Worm (Caenorhabditis elegans): ENCODE results near the gene C05A2.4.

C05A2.4 gene

DNA sequence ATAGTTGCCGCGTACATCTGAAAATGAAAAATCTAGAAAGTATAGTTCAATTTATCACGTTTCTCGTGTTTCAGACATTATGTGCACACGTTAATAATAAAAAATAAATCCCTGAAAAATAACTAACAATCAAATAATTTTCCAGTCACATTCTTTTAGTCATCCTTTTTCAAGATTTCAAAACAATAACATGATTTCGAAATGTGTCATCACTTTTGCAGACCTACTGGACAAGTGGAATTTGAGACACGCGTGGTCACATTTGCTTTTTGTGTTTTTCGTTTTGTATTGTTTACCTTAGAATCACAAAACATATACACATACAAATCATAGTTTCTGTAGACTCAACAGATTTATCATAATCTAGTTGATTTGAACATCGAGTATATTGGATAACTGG lies 14.1 kb downstream of the C05A2.4 start:
- TF ChIP-seq tab-1 (GFP tag; IDR thresholded peaks at IDR 0.05): no peak

ce11 chrV:10711004-10711403 lies 15.7 kb downstream of the C05A2.4 start:
- TF ChIP-seq cog-1 (tag; optimal IDR thresholded peaks at IDR 0.05) (no peak), T22C8.4 (GFP tag; IDR thresholded peaks at IDR 0.05) (no peak), klf-2 (GFP tag; conservative IDR thresholded peaks at IDR 0.05) (no peak)

DNA sequence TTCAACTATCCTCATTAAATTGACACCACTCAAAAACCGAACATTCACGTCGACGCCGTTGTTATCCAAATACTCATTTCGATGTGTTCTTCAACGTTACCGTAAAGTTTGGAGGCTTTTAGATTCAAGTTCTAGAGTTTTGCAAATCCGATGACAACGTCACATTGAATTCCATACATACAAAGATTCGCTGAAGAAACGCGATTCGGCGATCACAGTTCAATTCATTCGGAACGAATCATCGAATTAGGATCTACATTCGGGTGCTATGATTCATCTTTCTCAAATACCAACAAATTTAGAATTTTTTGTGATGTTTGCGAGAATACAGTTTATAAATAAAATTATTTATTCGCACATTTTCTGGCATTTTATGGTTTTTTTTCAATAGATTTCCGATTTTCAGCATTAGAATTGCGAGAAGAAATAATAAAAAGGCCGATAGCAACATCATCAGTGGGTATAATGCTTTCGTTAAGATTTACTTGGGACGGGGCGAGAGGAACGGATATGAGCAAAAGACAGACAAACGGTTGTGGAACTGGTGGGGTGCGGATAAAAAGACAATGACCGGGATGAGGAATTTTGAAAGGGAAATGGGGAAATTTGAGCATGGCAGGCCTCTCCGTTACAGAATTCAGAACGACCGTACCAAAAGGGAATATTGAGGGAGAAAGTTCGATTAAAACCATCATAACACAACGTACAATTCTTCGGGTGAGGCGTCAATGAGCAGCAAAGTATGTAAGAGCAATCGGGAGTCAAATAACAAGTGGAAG lies 16.7 kb downstream of the C05A2.4 start:
- TF ChIP-seq ztf-29 (GFP tag; IDR thresholded peaks at IDR 0.05): no peak
- TF ChIP-seq flt-1 (GFP tag; IDR thresholded peaks at IDR 0.05): no peak
- TF ChIP-seq T22C8.4 (GFP tag; IDR thresholded peaks at IDR 0.05): no peak
- no peak for TF ChIP-seq tab-1 (GFP tag; IDR thresholded peaks at IDR 0.05)
- TF ChIP-seq med-1 (GFP tag; optimal IDR thresholded peaks at IDR 0.05; ENCODE audit: insufficient read depth): no peak
- no peak for TF ChIP-seq ztf-23 (GFP tag; IDR thresholded peaks at IDR 0.05)
- no peak for TF ChIP-seq cog-1 (tag; optimal IDR thresholded peaks at IDR 0.05)
- no peak for TF ChIP-seq klf-2 (GFP tag; conservative IDR thresholded peaks at IDR 0.05)
- no peak for TF ChIP-seq ref-1 (GFP tag; conservative IDR thresholded peaks at IDR 0.05)

DNA sequence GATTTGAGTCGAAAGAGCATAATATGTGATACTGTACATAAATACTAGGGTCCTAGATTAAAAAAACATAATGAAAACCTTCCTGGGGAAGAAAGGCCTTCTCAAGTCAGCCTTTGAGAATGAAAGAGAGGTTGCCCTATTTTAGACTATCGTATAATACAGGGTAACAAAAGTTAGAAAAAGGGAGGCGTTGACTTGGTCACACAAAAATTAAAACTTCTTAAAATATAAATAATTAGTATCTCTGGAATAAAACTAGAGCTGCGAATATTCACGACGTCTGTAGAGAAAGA lies 17.3 kb downstream of the C05A2.4 start:
- no peak for TF ChIP-seq ztf-29 (GFP tag; IDR thresholded peaks at IDR 0.05)
- no peak for TF ChIP-seq ref-1 (GFP tag; conservative IDR thresholded peaks at IDR 0.05)
- no peak for TF ChIP-seq flt-1 (GFP tag; IDR thresholded peaks at IDR 0.05)
- TF ChIP-seq tab-1 (GFP tag; IDR thresholded peaks at IDR 0.05): no peak

DNA sequence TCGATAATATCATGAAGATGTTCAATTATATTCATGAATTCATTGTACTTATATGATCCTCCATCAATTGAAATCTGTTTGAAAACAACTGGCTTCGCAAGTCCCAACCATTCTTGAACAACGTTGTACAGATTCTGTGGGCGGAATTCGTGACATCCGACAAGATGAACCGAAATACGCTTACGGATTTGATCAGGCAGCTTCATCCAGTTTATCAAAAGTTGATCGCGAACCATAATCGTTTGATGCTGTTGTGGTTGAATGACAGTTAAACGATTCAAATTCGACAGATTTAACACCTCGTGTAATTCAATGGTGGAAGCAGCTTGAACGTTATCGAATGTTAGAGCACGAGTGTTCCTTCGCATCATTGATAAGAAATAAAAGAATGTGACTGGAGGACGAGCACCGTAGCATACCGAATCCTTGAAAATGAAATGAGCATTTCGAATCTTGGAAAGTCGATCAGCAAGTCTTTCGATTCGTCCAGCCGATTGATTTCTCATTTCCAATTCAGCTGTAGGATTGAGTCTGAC lies 18.5 kb downstream of the C05A2.4 start:
- TF ChIP-seq cog-1 (tag; optimal IDR thresholded peaks at IDR 0.05): no peak
- no peak for TF ChIP-seq ztf-29 (GFP tag; IDR thresholded peaks at IDR 0.05)
- TF ChIP-seq ref-1 (GFP tag; conservative IDR thresholded peaks at IDR 0.05): no peak
- TF ChIP-seq med-1 (GFP tag; optimal IDR thresholded peaks at IDR 0.05; ENCODE audit: insufficient read depth): no peak
- no peak for TF ChIP-seq tab-1 (GFP tag; IDR thresholded peaks at IDR 0.05)
- no peak for TF ChIP-seq T22C8.4 (GFP tag; IDR thresholded peaks at IDR 0.05)

DNA sequence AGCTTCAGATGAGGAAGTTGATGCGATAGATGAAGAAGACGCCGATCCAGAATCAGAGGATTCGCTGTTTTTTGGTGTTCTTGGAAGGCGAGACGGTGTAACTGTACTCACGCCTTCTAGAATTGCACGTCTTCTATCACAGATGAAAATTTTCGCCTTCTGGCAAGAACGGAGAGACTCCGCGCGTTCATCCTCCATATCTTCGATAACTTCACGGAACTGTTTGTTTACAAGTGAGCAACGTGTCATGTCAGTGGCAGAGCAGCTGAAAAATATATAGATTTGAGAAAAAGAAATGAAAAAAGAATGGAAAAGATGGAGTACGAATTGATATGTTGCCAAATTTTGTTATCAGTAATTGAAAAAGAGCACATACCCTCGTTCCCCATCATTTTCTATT lies 19.3 kb downstream of the C05A2.4 start:
- TF ChIP-seq med-1 (GFP tag; optimal IDR thresholded peaks at IDR 0.05; ENCODE audit: insufficient read depth) (no peak), ztf-23 (GFP tag; IDR thresholded peaks at IDR 0.05) (no peak), klf-2 (GFP tag; conservative IDR thresholded peaks at IDR 0.05) (no peak), cog-1 (tag; optimal IDR thresholded peaks at IDR 0.05) (no peak), ztf-29 (GFP tag; IDR thresholded peaks at IDR 0.05) (no peak), tab-1 (GFP tag; IDR thresholded peaks at IDR 0.05) (no peak), ref-1 (GFP tag; conservative IDR thresholded peaks at IDR 0.05) (no peak), T22C8.4 (GFP tag; IDR thresholded peaks at IDR 0.05) (no peak), flt-1 (GFP tag; IDR thresholded peaks at IDR 0.05) (no peak)

- no peak for TF ChIP-seq T22C8.4 (GFP tag; IDR thresholded peaks at IDR 0.05)
- peak; percentile 83; the same call in 1 of the 2 replicates for TF ChIP-seq flt-1 (GFP tag; IDR thresholded peaks at IDR 0.05)
- TF ChIP-seq tab-1 (GFP tag; IDR thresholded peaks at IDR 0.05): 0 out of 2 replicates have a peak, but pooled peaks have one; percentile 48
- TF ChIP-seq ref-1 (GFP tag; conservative IDR thresholded peaks at IDR 0.05): no peak; the same call in 1 of the 2 replicates
- TF ChIP-seq cog-1 (tag; optimal IDR thresholded peaks at IDR 0.05): peak; percentile 68
- TF ChIP-seq ztf-23 (GFP tag; IDR thresholded peaks at IDR 0.05): peak; percentile 80
- TF ChIP-seq med-1 (GFP tag; optimal IDR thresholded peaks at IDR 0.05; ENCODE audit: insufficient read depth): no peak
- TF ChIP-seq klf-2 (GFP tag; conservative IDR thresholded peaks at IDR 0.05): peak; percentile 48; the same call in 1 of the 2 replicates
- TF ChIP-seq ztf-29 (GFP tag; IDR thresholded peaks at IDR 0.05): peak; percentile 30; the same call in 1 of the 2 replicates
These were observed 20.2 kb downstream of the C05A2.4 start for ce11 chrV:10715158-10716152.

DNA sequence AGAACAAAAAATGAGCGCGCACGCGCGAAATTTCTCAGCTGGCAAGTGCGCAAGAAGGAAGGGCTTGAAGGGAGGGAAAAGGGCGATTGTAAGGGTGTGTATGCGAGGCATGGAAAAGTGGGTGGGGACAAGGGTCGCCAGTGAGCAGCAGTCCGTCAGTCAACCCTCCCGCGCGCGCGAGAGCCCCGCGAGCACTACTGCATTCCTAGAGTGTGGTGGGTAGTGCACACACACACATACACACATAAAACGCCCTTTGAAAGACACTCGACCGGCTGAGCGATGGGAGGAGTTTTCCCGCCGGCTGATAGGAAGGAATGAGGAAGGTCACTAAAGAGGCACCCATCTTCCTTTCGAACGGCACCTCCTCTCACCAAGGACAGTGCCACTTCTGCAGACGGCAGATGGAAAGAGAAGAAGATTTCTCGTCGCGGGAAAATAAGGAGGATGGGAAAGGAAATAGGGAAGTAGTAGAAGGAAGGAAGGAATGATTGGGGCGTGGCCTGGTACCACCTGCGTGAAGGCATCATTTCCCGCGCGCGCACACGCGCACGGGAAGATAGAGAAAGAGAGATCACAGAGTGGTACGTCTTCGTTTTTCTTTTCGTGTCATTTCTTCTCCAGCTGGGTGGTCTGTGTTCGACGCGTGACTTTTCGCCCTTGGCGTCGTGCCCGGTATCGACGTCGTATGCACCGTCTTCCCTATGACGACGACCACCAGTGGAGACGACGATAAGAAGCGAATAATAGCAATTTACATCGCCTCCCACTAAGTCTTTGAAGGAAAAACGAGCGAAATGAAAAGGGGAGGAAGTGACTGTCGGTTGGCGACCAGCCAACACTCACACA lies 21.8 kb downstream of the C05A2.4 start:
- TF ChIP-seq T22C8.4 (GFP tag; IDR thresholded peaks at IDR 0.05): no peak
- peak; percentile 67 for TF ChIP-seq ztf-29 (GFP tag; IDR thresholded peaks at IDR 0.05)
- TF ChIP-seq flt-1 (GFP tag; IDR thresholded peaks at IDR 0.05): peak; percentile 75
- 0 out of 2 replicates have a peak, but pooled peaks have one; percentile 20 for TF ChIP-seq klf-2 (GFP tag; conservative IDR thresholded peaks at IDR 0.05)
- peak; percentile 58 for TF ChIP-seq cog-1 (tag; optimal IDR thresholded peaks at IDR 0.05)
- TF ChIP-seq med-1 (GFP tag; optimal IDR thresholded peaks at IDR 0.05; ENCODE audit: insufficient read depth): no peak
- TF ChIP-seq ztf-23 (GFP tag; IDR thresholded peaks at IDR 0.05): no peak
- TF ChIP-seq ref-1 (GFP tag; conservative IDR thresholded peaks at IDR 0.05): no peak
- peak; percentile 33; the same call in 1 of the 2 replicates for TF ChIP-seq tab-1 (GFP tag; IDR thresholded peaks at IDR 0.05)

DNA sequence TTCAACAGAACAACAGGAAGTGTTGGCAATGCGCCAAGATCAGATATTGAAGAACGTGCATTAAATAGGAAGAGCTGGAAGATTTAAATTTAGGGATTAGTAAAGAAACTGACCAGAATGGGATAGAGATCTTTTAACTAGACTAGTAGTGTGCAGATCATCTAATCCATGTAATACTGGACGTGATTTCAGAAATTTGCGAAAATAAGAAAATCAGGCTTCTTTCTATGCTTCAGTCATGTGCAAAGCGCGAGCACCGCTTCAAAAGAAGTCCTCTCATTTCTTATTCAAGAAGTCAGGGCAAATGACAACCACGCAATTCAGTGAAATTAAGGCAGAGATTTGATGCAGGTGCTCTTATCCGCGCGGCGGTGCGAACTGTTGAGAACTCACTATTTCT lies 22.8 kb downstream of the C05A2.4 start:
- TF ChIP-seq ref-1 (GFP tag; conservative IDR thresholded peaks at IDR 0.05): no peak
- TF ChIP-seq flt-1 (GFP tag; IDR thresholded peaks at IDR 0.05): no peak
- TF ChIP-seq cog-1 (tag; optimal IDR thresholded peaks at IDR 0.05): no peak
- no peak for TF ChIP-seq T22C8.4 (GFP tag; IDR thresholded peaks at IDR 0.05)
- TF ChIP-seq ztf-23 (GFP tag; IDR thresholded peaks at IDR 0.05): no peak
- no peak for TF ChIP-seq klf-2 (GFP tag; conservative IDR thresholded peaks at IDR 0.05)
- TF ChIP-seq ztf-29 (GFP tag; IDR thresholded peaks at IDR 0.05): no peak
- TF ChIP-seq med-1 (GFP tag; optimal IDR thresholded peaks at IDR 0.05; ENCODE audit: insufficient read depth): no peak
- TF ChIP-seq tab-1 (GFP tag; IDR thresholded peaks at IDR 0.05): no peak

Measured in whole organism, midembryonic.